Worm (Caenorhabditis elegans): ENCODE data around the gene ZK632.2.

Gene ZK632.2

DNA sequence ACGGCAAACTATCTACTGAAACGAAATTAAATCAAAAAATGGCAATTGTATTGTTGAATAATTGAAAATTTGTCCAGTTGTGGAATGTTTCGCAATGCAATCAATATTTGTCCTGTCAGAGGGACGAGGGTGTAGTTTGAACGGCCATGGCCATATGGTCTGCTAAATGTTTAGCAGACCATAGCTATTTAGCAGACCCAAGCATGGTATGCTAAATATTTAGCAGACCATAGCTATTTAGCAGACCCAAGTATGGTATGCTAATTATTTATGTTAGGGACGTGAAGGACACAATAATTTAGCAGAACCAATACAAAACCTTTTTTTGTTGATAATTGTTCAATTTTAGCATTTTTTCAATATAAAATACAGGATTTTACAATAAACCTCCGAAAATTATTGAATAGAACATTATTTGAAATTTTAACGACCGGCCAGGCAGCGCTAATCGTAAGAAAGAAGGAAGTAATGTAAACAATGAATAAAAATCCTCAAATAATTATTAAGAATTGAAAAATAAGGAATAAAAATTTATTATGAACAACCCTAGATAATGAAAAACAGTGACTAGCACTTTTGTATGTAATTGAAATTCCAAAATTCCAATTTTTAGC, 6.2 kb downstream of the ZK632.2 start, which contains the start of gene riok-3:
riok-3 (minus strand) TSS at position 15 of the 614 bp plus-strand sequence.
- peak; percentile 1 for TF ChIP-seq hlh-11 (tag; optimal IDR thresholded peaks at IDR 0.05)
- TF ChIP-seq zip-11 (GFP tag; IDR thresholded peaks at IDR 0.05) = no peak
- no peak for TF ChIP-seq lin-29 (GFP tag; IDR thresholded peaks at IDR 0.05)
- no peak for TF ChIP-seq mxl-2 (GFP tag; conservative IDR thresholded peaks at IDR 0.05)
- TF ChIP-seq snpc-1.2 (GFP tag; IDR thresholded peaks at IDR 0.05) = no peak
- peak; percentile 35 for TF ChIP-seq nhr-102 (tag; optimal IDR thresholded peaks at IDR 0.05)
- no peak for TF ChIP-seq fkh-10 (GFP tag; optimal IDR thresholded peaks at IDR 0.05)
- TF ChIP-seq ceh-28 (tag; optimal IDR thresholded peaks at IDR 0.05) = no peak
- TF ChIP-seq daf-19 (GFP tag; conservative IDR thresholded peaks at IDR 0.05) = no peak
- TF ChIP-seq spr-3 (GFP tag; optimal IDR thresholded peaks at IDR 0.05) = no peak
- TF ChIP-seq zfp-3 (GFP tag; conservative IDR thresholded peaks at IDR 0.05) = peak; percentile 77
- peak; percentile 78 for TF ChIP-seq T26A8.4 (GFP tag; IDR thresholded peaks at IDR 0.05)
- no peak for TF ChIP-seq nhr-10 (tag; optimal IDR thresholded peaks at IDR 0.05)
- TF ChIP-seq arid-1 (GFP tag; conservative IDR thresholded peaks at IDR 0.05) = no peak
- no peak for TF ChIP-seq nhr-48 (tag; optimal IDR thresholded peaks at IDR 0.05)
- TF ChIP-seq sdz-12 (GFP tag; optimal IDR thresholded peaks at IDR 0.05) = no peak
- TF ChIP-seq unc-62 (GFP tag; optimal IDR thresholded peaks at IDR 0.05 in 1 of 2) = peak in 1 of 2 experiments; percentile 25
- TF ChIP-seq unc-62 (tag; optimal IDR thresholded peaks at IDR 0.05) = no peak
- peak; percentile 39 for TF ChIP-seq nhr-77 (tag; optimal IDR thresholded peaks at IDR 0.05)
- peak; percentile 40 for TF ChIP-seq T20F7.1 (GFP tag; optimal IDR thresholded peaks at IDR 0.05)
- TF ChIP-seq snpc-4 (tag; optimal IDR thresholded peaks at IDR 0.05) = no peak
- no peak for TF ChIP-seq cey-2 (tag; optimal IDR thresholded peaks at IDR 0.05; ENCODE audit: borderline replicate concordance, insufficient read depth)
- TF ChIP-seq daf-8 (GFP tag; IDR thresholded peaks at IDR 0.05) = no peak
- peak; percentile 87 for TF ChIP-seq zip-2 (tag; optimal IDR thresholded peaks at IDR 0.05)
- TF ChIP-seq php-3 (GFP tag; IDR thresholded peaks at IDR 0.05) = peak; percentile 55; the same call in 1 of the 2 replicates
- TF ChIP-seq mep-1 (tag; optimal IDR thresholded peaks at IDR 0.05) = peak; percentile 33
- TF ChIP-seq zfp-2 (tag; optimal IDR thresholded peaks at IDR 0.05) = no peak
- peak; percentile 47 for TF ChIP-seq mes-2 (tag; optimal IDR thresholded peaks at IDR 0.05; ENCODE audit: poor library complexity, severe bottlenecking)
- no peak for TF ChIP-seq ceh-32 (tag; optimal IDR thresholded peaks at IDR 0.05; ENCODE audit: poor library complexity)
- 0 out of 2 replicates have a peak, but pooled peaks have one; percentile 8 for TF ChIP-seq mdt-29 (GFP tag; IDR thresholded peaks at IDR 0.05)
- TF ChIP-seq gei-8 (GFP tag; optimal IDR thresholded peaks at IDR 0.05) = peak; percentile 18
- no peak for TF ChIP-seq aha-1 (tag)
- no peak for TF ChIP-seq unc-39 (tag; optimal IDR thresholded peaks at IDR 0.05)
- peak; percentile 1 for TF ChIP-seq dve-1 (tag; optimal IDR thresholded peaks at IDR 0.05; ENCODE audit: insufficient read depth)
- no peak for TF ChIP-seq zag-1 (tag; optimal IDR thresholded peaks at IDR 0.05)
- no peak for TF ChIP-seq lin-1 (GFP tag; IDR thresholded peaks at IDR 0.05)
- no peak for TF ChIP-seq nhr-25 (tag; optimal IDR thresholded peaks at IDR 0.05; ENCODE audit: borderline replicate concordance, insufficient read depth)
- TF ChIP-seq mxl-3 (GFP tag; optimal IDR thresholded peaks at IDR 0.05) = no peak
- no peak for TF ChIP-seq nhr-76 (tag; optimal IDR thresholded peaks at IDR 0.05)
- no peak for TF ChIP-seq F26F4.8 (GFP tag; conservative IDR thresholded peaks at IDR 0.05)
- no peak for TF ChIP-seq nhr-237 (tag; optimal IDR thresholded peaks at IDR 0.05)
- TF ChIP-seq nhr-28 (tag; optimal IDR thresholded peaks at IDR 0.05) = peak; percentile 12
- no peak for TF ChIP-seq nhr-41 (GFP tag; IDR thresholded peaks at IDR 0.05)
- TF ChIP-seq nhr-6 (tag; optimal IDR thresholded peaks at IDR 0.05) = no peak
- no peak for TF ChIP-seq mdl-1 (tag; optimal IDR thresholded peaks at IDR 0.05)
- TF ChIP-seq ZK337.2 (GFP tag; IDR thresholded peaks at IDR 0.05) = no peak
- TF ChIP-seq ces-1 (GFP tag; optimal IDR thresholded peaks at IDR 0.05) = no peak
- peak in 1 of 2 experiments; percentile 51 for TF ChIP-seq lsy-2 (tag; optimal IDR thresholded peaks at IDR 0.05)

All from whole organism, L4 larva.